Worm (Caenorhabditis elegans): ENCODE data around the gene Y38H6C.4.

DNA sequence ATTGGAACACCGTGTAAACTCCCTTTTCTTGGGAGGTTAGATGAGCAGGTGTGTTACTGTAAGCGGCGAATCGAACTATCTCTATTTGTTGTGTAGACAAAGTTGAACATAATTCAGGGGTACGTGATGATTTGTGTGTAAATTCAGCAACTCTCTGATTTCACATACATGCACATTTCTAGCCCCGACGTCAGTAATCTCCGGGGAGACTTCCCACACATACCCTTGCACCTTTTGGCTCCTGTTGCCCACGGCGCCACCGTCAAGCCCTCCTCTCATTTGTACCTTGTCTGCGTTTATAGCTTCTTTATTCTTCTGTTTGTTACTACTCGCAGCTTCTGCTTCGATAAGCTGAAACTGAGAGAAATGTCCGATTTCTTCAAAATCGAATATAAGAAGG is 14.0 kb upstream of the Y38H6C.4 start, which contains the start of gene Y38H6C.25:
- TF ChIP-seq nhr-76 (tag; optimal IDR thresholded peaks at IDR 0.05): no peak
- no peak for TF ChIP-seq lin-39 (tag; optimal IDR thresholded peaks at IDR 0.05)
- no peak for TF ChIP-seq cey-2 (tag; optimal IDR thresholded peaks at IDR 0.05; ENCODE audit: borderline replicate concordance, insufficient read depth)
- TF ChIP-seq madf-9 (GFP tag; conservative IDR thresholded peaks at IDR 0.05): no peak
- no peak for TF ChIP-seq skn-1 (tag; optimal IDR thresholded peaks at IDR 0.05)
- no peak for TF ChIP-seq lin-15B (tag; optimal IDR thresholded peaks at IDR 0.05)
- no peak for TF ChIP-seq R02D3.7 (tag; optimal IDR thresholded peaks at IDR 0.05)
- TF ChIP-seq egl-27 (tag; optimal IDR thresholded peaks at IDR 0.05): no peak
- no peak for TF ChIP-seq lin-29 (GFP tag; IDR thresholded peaks at IDR 0.05)
- TF ChIP-seq daf-12 (tag; optimal IDR thresholded peaks at IDR 0.05): no peak
- no peak for TF ChIP-seq spr-3 (GFP tag; optimal IDR thresholded peaks at IDR 0.05)
- TF ChIP-seq T26A8.4 (GFP tag; IDR thresholded peaks at IDR 0.05): no peak

All from whole organism, L4 larva.